Fruit fly (Drosophila melanogaster): ENCODE measurements around the gene CG4116.
A peak's percentile ranks its signal among the peaks of the same experiment; 100 is the strongest.

Gene CG4116

DNA sequence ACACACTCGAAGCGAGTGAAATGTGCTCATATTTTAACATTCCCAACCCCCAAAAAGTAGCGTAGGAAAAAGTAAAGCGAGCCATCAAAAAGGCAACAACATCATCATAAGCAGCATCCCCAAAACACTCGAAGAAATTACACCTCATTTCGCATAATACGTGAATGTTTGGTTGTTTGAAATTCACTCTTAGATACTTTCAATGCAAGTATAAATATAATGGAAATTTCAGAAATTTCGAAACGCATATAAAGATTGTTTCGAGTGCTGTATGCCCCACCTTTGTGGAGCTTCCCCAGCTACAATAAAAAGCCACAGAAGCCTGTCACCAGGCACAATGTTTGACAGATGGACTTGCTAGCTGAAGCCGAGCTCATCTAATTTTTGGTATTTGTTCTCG, 19.8 kb upstream of the CG4116 start (continued):
- TF ChIP-seq seq (GFP tag; IDR thresholded peaks at IDR 0.05): 0 out of 2 replicates have a peak, but pooled peaks have one; percentile 15
- TF ChIP-seq prd (optimal IDR thresholded peaks at IDR 0.05): no peak
- TF ChIP-seq prd (GFP tag; IDR thresholded peaks at IDR 0.05): 0 out of 3 replicates have a peak, but pooled peaks have one; percentile 14
- no peak for TF ChIP-seq z (GFP tag; IDR thresholded peaks at IDR 0.05)
- TF ChIP-seq kay (GFP tag; optimal IDR thresholded peaks at IDR 0.05): no peak
- TF ChIP-seq ftz-f1 (GFP tag; optimal IDR thresholded peaks at IDR 0.05): no peak
- no peak for TF ChIP-seq exex (tag; optimal IDR thresholded peaks at IDR 0.05)
- TF ChIP-seq vfl (GFP tag; optimal IDR thresholded peaks at IDR 0.05): no peak
- TF ChIP-seq CG13287 (GFP tag; IDR thresholded peaks at IDR 0.05; ENCODE audit: partially characterized antibody): no peak
- peak; percentile 10 for TF ChIP-seq dmrt99B (tag; optimal IDR thresholded peaks at IDR 0.05)
- TF ChIP-seq Hr51 (GFP tag; optimal IDR thresholded peaks at IDR 0.05): no peak
- no peak for TF ChIP-seq CG10147 (GFP tag; optimal IDR thresholded peaks at IDR 0.05)
- TF ChIP-seq Camta (GFP tag; optimal IDR thresholded peaks at IDR 0.05): no peak
- no peak for TF ChIP-seq CG7271 (tag; optimal IDR thresholded peaks at IDR 0.05)
- no peak for TF ChIP-seq mld (GFP tag; IDR thresholded peaks at IDR 0.05; ENCODE audit: partially characterized antibody)
- peak; percentile 31; the same call in 1 of the 2 replicates for TF ChIP-seq CG14014 (GFP tag; IDR thresholded peaks at IDR 0.05)
- peak; percentile 12 for TF ChIP-seq az2 (GFP tag; optimal IDR thresholded peaks at IDR 0.05)
- no peak for TF ChIP-seq CG17802 (tag; optimal IDR thresholded peaks at IDR 0.05)
- TF ChIP-seq cad (GFP tag; optimal IDR thresholded peaks at IDR 0.05): no peak
- TF ChIP-seq Side (GFP tag; optimal IDR thresholded peaks at IDR 0.05): no peak
- TF ChIP-seq CG10321 (GFP tag; IDR thresholded peaks at IDR 0.05): no peak
- no peak for TF ChIP-seq Ets65A (GFP tag)
- TF ChIP-seq Dad (GFP tag; optimal IDR thresholded peaks at IDR 0.05): no peak
- no peak for TF ChIP-seq Bdp1 (GFP tag; optimal IDR thresholded peaks at IDR 0.05)
- TF ChIP-seq slou (GFP tag; optimal IDR thresholded peaks at IDR 0.05): no peak
- no peak for TF ChIP-seq sob (GFP tag; IDR thresholded peaks at IDR 0.05)
- no peak for TF ChIP-seq CG5245 (GFP tag; optimal IDR thresholded peaks at IDR 0.05)
- TF ChIP-seq CG15479 (GFP tag; optimal IDR thresholded peaks at IDR 0.05): no peak
- TF ChIP-seq CG17359 (tag; optimal IDR thresholded peaks at IDR 0.05): peak; percentile 10
- no peak for TF ChIP-seq Hsf (GFP tag; optimal IDR thresholded peaks at IDR 0.05)
- no peak for TF ChIP-seq Taf1 (GFP tag; IDR thresholded peaks at IDR 0.05)
- TF ChIP-seq Ptx1 (GFP tag; IDR thresholded peaks at IDR 0.05): 0 out of 2 replicates have a peak, but pooled peaks have one; percentile 20
- TF ChIP-seq CG15269 (tag; optimal IDR thresholded peaks at IDR 0.05): peak; percentile 13
- TF ChIP-seq CG9437 (GFP tag; optimal IDR thresholded peaks at IDR 0.05): no peak
- no peak for TF ChIP-seq CG8924 (tag; optimal IDR thresholded peaks at IDR 0.05)
- no peak for TF ChIP-seq CTCF (GFP tag; optimal IDR thresholded peaks at IDR 0.05)
- no peak for TF ChIP-seq CG7357 (GFP tag; IDR thresholded peaks at IDR 0.05)
- no peak for TF ChIP-seq emc (GFP tag; optimal IDR thresholded peaks at IDR 0.05)
- TF ChIP-seq CG4730 (GFP tag; IDR thresholded peaks at IDR 0.05): no peak
- TF ChIP-seq CG1647 (GFP tag; optimal IDR thresholded peaks at IDR 0.05): no peak
- TF ChIP-seq Sry-β (GFP tag; optimal IDR thresholded peaks at IDR 0.05): no peak
- no peak for TF ChIP-seq BtbVII (GFP tag; optimal IDR thresholded peaks at IDR 0.05)
- no peak for TF ChIP-seq tap (tag; optimal IDR thresholded peaks at IDR 0.05)
- peak; percentile 13 for TF ChIP-seq CG10979 (tag; optimal IDR thresholded peaks at IDR 0.05)
- TF ChIP-seq Lim3 (GFP tag; IDR thresholded peaks at IDR 0.05): no peak
- TF ChIP-seq CG6765 (GFP tag; optimal IDR thresholded peaks at IDR 0.05): no peak
- TF ChIP-seq unpg (GFP tag; optimal IDR thresholded peaks at IDR 0.05): peak; percentile 7
- TF ChIP-seq repo (GFP tag; optimal IDR thresholded peaks at IDR 0.05): no peak
- no peak for TF ChIP-seq CG9797 (GFP tag; optimal IDR thresholded peaks at IDR 0.05)
- TF ChIP-seq h (optimal IDR thresholded peaks at IDR 0.05): no peak
- no peak for TF ChIP-seq CG7963 (GFP tag; IDR thresholded peaks at IDR 0.05; ENCODE audit: partially characterized antibody)
- TF ChIP-seq Fer3 (tag; optimal IDR thresholded peaks at IDR 0.05): no peak
- no peak for TF ChIP-seq CG13775 (GFP tag; optimal IDR thresholded peaks at IDR 0.05)
